Worm (Caenorhabditis elegans): ENCODE data around the gene rps-28.
"Not testable (repeated sequence)": the region's sequence is repeated elsewhere in the genome, so short reads cannot be mapped to it uniquely, and the experiment has no call there.

ce11 chrIV:1645198-1645597, 14.3 kb upstream of the rps-28 start, which contains the start of gene nhr-274:
- not testable (repeated sequence) for TF ChIP-seq madf-10 (tag; optimal IDR thresholded peaks at IDR 0.05); K11D2.4 (GFP tag; IDR thresholded peaks at IDR 0.05)

All from whole organism, young adult.